Fruit fly (Drosophila melanogaster) whole organism, embryonic: ENCODE data around the gene MEP-1.

Experiments
- Abd-B ChIP-seq: fragments of 200-800 bp; sonication (Bioruptor generic); optimal IDR thresholded peaks from 2 replicates; lab custom pipeline; 2018; ENCODE audit warnings: missing biosample characterization, mild to moderate bottlenecking, missing genetic modification characterization, moderate library complexity
- Aef1 ChIP-seq: fragments of 200-800 bp; sonication (Bioruptor generic); IDR thresholded peaks from 3 replicates; pipeline ENCODE4 v1.3.6; 2022; ENCODE audit warnings: missing biosample characterization, missing genetic modification characterization
- CG10543 ChIP-seq: fragments of 200-800 bp; sonication (Bioruptor generic); optimal IDR thresholded peaks from 3 replicates; lab custom pipeline; 2017; ENCODE audit warnings: missing biosample characterization, mild to moderate bottlenecking, missing genetic modification characterization, moderate library complexity
- CG12942 ChIP-seq: fragments of 200-800 bp; sonication (Bioruptor generic); optimal IDR thresholded peaks from 3 replicates; lab custom pipeline; 2016; ENCODE audit warnings: missing biosample characterization, missing genetic modification characterization
- CG1529 ChIP-seq: fragments of 200-800 bp; sonication (Bioruptor generic); optimal IDR thresholded peaks from 3 replicates; lab custom pipeline; 2018; ENCODE audit warnings: missing biosample characterization, missing genetic modification characterization
- CG15479 ChIP-seq: fragments of 200-800 bp; sonication (Bioruptor generic); optimal IDR thresholded peaks from 3 replicates; lab custom pipeline; 2019; ENCODE audit warnings: missing biosample characterization, mild to moderate bottlenecking, missing genetic modification characterization, moderate library complexity
- CG15514 ChIP-seq: fragments of 200-800 bp; sonication (Bioruptor generic); optimal IDR thresholded peaks from 3 replicates; lab custom pipeline; 2017; ENCODE audit warnings: missing biosample characterization, missing genetic modification characterization, mild to moderate bottlenecking, moderate library complexity, missing genetic modification reagents
- CG15601 ChIP-seq: fragments of 200-800 bp; sonication (Bioruptor generic); optimal IDR thresholded peaks from 3 replicates; lab custom pipeline; 2019; ENCODE audit warnings: missing biosample characterization, mild to moderate bottlenecking, missing genetic modification characterization, moderate library complexity
- CG3163 ChIP-seq: fragments of 200-800 bp; sonication (Bioruptor generic); optimal IDR thresholded peaks from 3 replicates; lab custom pipeline; 2016; ENCODE audit warnings: missing biosample characterization, missing genetic modification characterization
- CG4328 ChIP-seq: fragments of 200-800 bp; sonication (Bioruptor generic); optimal IDR thresholded peaks from 3 replicates; lab custom pipeline; 2017; ENCODE audit warnings: missing biosample characterization, missing genetic modification reagents, missing genetic modification characterization
- CG4707 ChIP-seq: fragments of 200-800 bp; sonication (Bioruptor generic); optimal IDR thresholded peaks from 2 replicates; lab custom pipeline; 2018; ENCODE audit warnings: missing biosample characterization, mild to moderate bottlenecking, missing genetic modification characterization, moderate library complexity
- CG6689 ChIP-seq: fragments of 200-800 bp; sonication (Bioruptor generic); IDR thresholded peaks from 2 replicates; pipeline ENCODE4 v1.3.6; 2022; ENCODE audit warnings: missing biosample characterization, missing genetic modification characterization
- CG7372 ChIP-seq: fragments of 200-800 bp; sonication (Bioruptor generic); IDR thresholded peaks from 2 replicates; pipeline ENCODE4 v1.3.6; 2022; ENCODE audit warnings: missing biosample characterization, missing genetic modification characterization
- CG7839 ChIP-seq: fragments of 200-800 bp; sonication (Bioruptor generic); optimal IDR thresholded peaks from 3 replicates; lab custom pipeline; 2018; ENCODE audit warnings: missing biosample characterization, mild to moderate bottlenecking, missing genetic modification characterization, moderate library complexity
- CG8281 ChIP-seq: fragments of 200-800 bp; sonication (Bioruptor generic); optimal IDR thresholded peaks from 2 replicates; lab custom pipeline; 2018; ENCODE audit warnings: missing biosample characterization, mild to moderate bottlenecking, missing genetic modification characterization, moderate library complexity
- CHES-1-like ChIP-seq: fragments of 200-800 bp; sonication (Bioruptor generic); optimal IDR thresholded peaks from 2 replicates; lab custom pipeline; 2016; ENCODE audit warnings: missing biosample characterization, missing genetic modification characterization
- CTCF ChIP-seq: fragments of 200-800 bp; sonication (Bioruptor generic); optimal IDR thresholded peaks from 2 replicates; lab custom pipeline; 2017; ENCODE audit warnings: missing biosample characterization, mild to moderate bottlenecking, missing genetic modification characterization, moderate library complexity
- D19A ChIP-seq: fragments of 200-800 bp; optimal IDR thresholded peaks from 3 replicates; lab custom pipeline; 2019; ENCODE audit warnings: missing biosample characterization, mild to moderate bottlenecking, missing genetic modification characterization, moderate library complexity
- D19B ChIP-seq: fragments of 200-800 bp; sonication (Bioruptor generic); optimal IDR thresholded peaks from 2 replicates; lab custom pipeline; 2017; ENCODE audit warnings: missing biosample characterization, mild to moderate bottlenecking, missing genetic modification characterization
- Drgx ChIP-seq: fragments of 200-800 bp; sonication (Bioruptor generic); IDR thresholded peaks from 2 replicates; pipeline ENCODE4 v1.3.6; 2022; ENCODE audit warnings: missing biosample characterization, missing genetic modification characterization
- Ets97D ChIP-seq: fragments of 200-800 bp; sonication (Bioruptor generic); optimal IDR thresholded peaks from 3 replicates; lab custom pipeline; 2016; ENCODE audit warnings: missing biosample characterization, missing genetic modification characterization
- Hey ChIP-seq: fragments of 200-800 bp; sonication (Bioruptor generic); optimal IDR thresholded peaks from 3 replicates; lab custom pipeline; 2018; ENCODE audit warnings: missing biosample characterization, mild to moderate bottlenecking, missing genetic modification characterization
- Kr ChIP-seq: fragments of 200-800 bp; sonication (Bioruptor generic); optimal IDR thresholded peaks from 2 replicates; lab custom pipeline; 2017; ENCODE audit warnings: missing biosample characterization, mild to moderate bottlenecking, missing genetic modification characterization
- MESR4 ChIP-seq: fragments of 200-800 bp; sonication (Bioruptor generic); optimal IDR thresholded peaks from 2 replicates; lab custom pipeline; 2018; ENCODE audit warnings: missing biosample characterization, mild to moderate bottlenecking, missing genetic modification characterization, moderate library complexity
- Rfx ChIP-seq: fragments of 200-800 bp; sonication (Bioruptor generic); IDR thresholded peaks from 2 replicates; pipeline ENCODE4 v1.3.6; 2022; ENCODE audit warnings: missing biosample characterization, missing genetic modification characterization
- ash1 ChIP-seq: fragments of 200-800 bp; sonication (Bioruptor generic); optimal IDR thresholded peaks from 2 replicates; lab custom pipeline; 2018; ENCODE audit warnings: missing biosample characterization, mild to moderate bottlenecking, missing genetic modification characterization
- cato ChIP-seq: fragments of 200-800 bp; sonication (Bioruptor generic); optimal IDR thresholded peaks from 2 replicates; lab custom pipeline; 2016; ENCODE audit warnings: missing biosample characterization, missing genetic modification characterization, borderline replicate concordance
- cg ChIP-seq: fragments of 200-800 bp; sonication (Bioruptor generic); optimal IDR thresholded peaks from 3 replicates; lab custom pipeline; 2019; ENCODE audit warnings: missing biosample characterization, mild to moderate bottlenecking, missing genetic modification characterization, moderate library complexity
- eyg ChIP-seq: fragments of 200-800 bp; sonication (Bioruptor generic); optimal IDR thresholded peaks from 3 replicates; lab custom pipeline; 2016; ENCODE audit warnings: missing biosample characterization, missing genetic modification characterization
- grau ChIP-seq: fragments of 200-800 bp; optimal IDR thresholded peaks from 3 replicates; lab custom pipeline; 2019; ENCODE audit warnings: missing biosample characterization, mild to moderate bottlenecking, missing genetic modification characterization, moderate library complexity
- inv ChIP-seq: fragments of 200-800 bp; sonication (Bioruptor generic); IDR thresholded peaks from 2 replicates; pipeline ENCODE4 v1.3.6; 2022; ENCODE audit warnings: missing biosample characterization, missing genetic modification characterization; ENCODE audit not compliant: partially characterized antibody
- jumu ChIP-seq: fragments of 200-800 bp; sonication (Bioruptor generic); optimal IDR thresholded peaks from 3 replicates; lab custom pipeline; 2016; ENCODE audit warnings: missing biosample characterization, missing genetic modification characterization
- kah ChIP-seq: fragments of 200-800 bp; sonication (Bioruptor generic); optimal IDR thresholded peaks from 2 replicates; lab custom pipeline; 2018; ENCODE audit warnings: missing biosample characterization, mild to moderate bottlenecking, missing genetic modification characterization
- mld ChIP-seq: fragments of 200-800 bp; sonication (Bioruptor generic); IDR thresholded peaks from 3 replicates; pipeline ENCODE4 v1.3.6; 2022; ENCODE audit warnings: missing biosample characterization, missing genetic modification characterization; ENCODE audit not compliant: partially characterized antibody
- phol ChIP-seq: fragments of 200-800 bp; sonication (Bioruptor generic); optimal IDR thresholded peaks from 3 replicates; lab custom pipeline; 2018; ENCODE audit warnings: missing biosample characterization, mild to moderate bottlenecking, missing genetic modification characterization, moderate library complexity
- prd ChIP-seq, 3 experiments: fragments of >200 bp in 2 of 3; fragments of 200-800 bp in 1 of 3; sonication (Bioruptor generic) in 1 of 3; optimal IDR thresholded peaks in 2 of 3; IDR thresholded peaks in 1 of 3; 2 replicates in 2 of 3; 3 replicates in 1 of 3; pipeline versions ENCODE4 v1.3.6 to Lab custom; 2017 to 2022; ENCODE audit warnings: missing biosample characterization in 1 of 3, missing genetic modification characterization in 1 of 3
- ro ChIP-seq: fragments of 200-800 bp; sonication (Bioruptor generic); IDR thresholded peaks from 2 replicates; pipeline ENCODE4 v1.3.6; 2022; ENCODE audit warnings: missing biosample characterization, missing genetic modification characterization
- row ChIP-seq: fragments of 200-800 bp; sonication (Bioruptor generic); IDR thresholded peaks from 3 replicates; pipeline ENCODE4 v1.3.6; 2022; ENCODE audit warnings: missing biosample characterization, missing genetic modification characterization
- schlank ChIP-seq: fragments of 200-800 bp; sonication (Bioruptor generic); optimal IDR thresholded peaks from 2 replicates; lab custom pipeline; 2018; ENCODE audit warnings: missing biosample characterization, mild to moderate bottlenecking, missing genetic modification characterization
- sens ChIP-seq: fragments of 200-800 bp; sonication (Bioruptor generic); peaks from one replicate; lab custom pipeline; 2016; ENCODE audit warnings: missing biosample characterization, missing genetic modification characterization
- sob ChIP-seq: fragments of 200-800 bp; sonication (Bioruptor generic); IDR thresholded peaks from 2 replicates; pipeline ENCODE4 v1.3.6; 2022; ENCODE audit warnings: missing biosample characterization, missing genetic modification characterization
- trh ChIP-seq: fragments of 200-800 bp; sonication (Bioruptor generic); optimal IDR thresholded peaks from 2 replicates; lab custom pipeline; 2016; ENCODE audit warnings: missing biosample characterization, missing genetic modification characterization
- ttk ChIP-seq: fragments of 200-800 bp; sonication (Bioruptor generic); IDR thresholded peaks from 2 replicates; pipeline ENCODE4 v2.1.2; 2022; ENCODE audit warnings: missing biosample characterization, missing genetic modification characterization
- unc-4 ChIP-seq: fragments of 200-800 bp; sonication (Bioruptor generic); IDR thresholded peaks from 2 replicates; pipeline ENCODE4 v1.3.6; 2022; ENCODE audit warnings: missing biosample characterization, missing genetic modification characterization; ENCODE audit not compliant: partially characterized antibody
- vvl ChIP-seq: fragments of 200-800 bp; sonication (Bioruptor generic); IDR thresholded peaks from 2 replicates; pipeline ENCODE4 v1.3.6; 2022; ENCODE audit warnings: missing biosample characterization, missing genetic modification characterization

The MEP-1 gene

DNA sequence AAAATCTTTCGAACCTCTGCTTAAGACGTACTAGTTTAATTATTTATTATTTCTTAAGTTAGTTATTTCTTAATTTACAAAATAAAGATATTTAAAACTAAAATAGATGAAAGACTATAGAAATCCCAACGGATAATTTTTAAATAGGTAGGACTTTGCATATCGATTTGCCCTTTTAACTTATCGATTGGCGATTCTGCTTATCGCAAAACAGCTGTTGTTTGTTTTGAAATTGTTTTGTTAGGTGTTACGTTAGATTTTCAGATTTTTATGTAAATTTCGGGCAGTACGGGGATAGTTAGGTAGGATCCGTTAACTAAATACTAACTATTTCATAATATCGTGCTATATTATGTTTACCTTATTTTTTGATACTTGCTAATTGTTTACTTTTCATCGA is 31.4 kb upstream of the MEP-1 start, which contains the start of gene CG16986 (continued):
- TF ChIP-seq CG6689 (GFP tag; lab: Robert Waterston, UW) = no peak
- no peak for TF ChIP-seq CG12942 (GFP tag; lab: Kevin White, UChicago)
- TF ChIP-seq unc-4 = peak; percentile 37; the same call in 1 of the 2 replicates
- no peak for TF ChIP-seq ttk
- no peak for TF ChIP-seq Kr
- no peak for TF ChIP-seq schlank (tag; lab: Kevin White, UChicago)
- no peak for TF ChIP-seq eyg (GFP tag; lab: Kevin White, UChicago)
- no peak for TF ChIP-seq CG1529
- no peak for TF ChIP-seq prd (optimal IDR thresholded peaks at IDR 0.05; lab: Kevin White, UChicago)
- no peak for TF ChIP-seq prd (GFP tag; IDR thresholded peaks at IDR 0.05; lab: Robert Waterston, UW)
- TF ChIP-seq vvl (GFP tag; lab: Robert Waterston, UW) = no peak

DNA sequence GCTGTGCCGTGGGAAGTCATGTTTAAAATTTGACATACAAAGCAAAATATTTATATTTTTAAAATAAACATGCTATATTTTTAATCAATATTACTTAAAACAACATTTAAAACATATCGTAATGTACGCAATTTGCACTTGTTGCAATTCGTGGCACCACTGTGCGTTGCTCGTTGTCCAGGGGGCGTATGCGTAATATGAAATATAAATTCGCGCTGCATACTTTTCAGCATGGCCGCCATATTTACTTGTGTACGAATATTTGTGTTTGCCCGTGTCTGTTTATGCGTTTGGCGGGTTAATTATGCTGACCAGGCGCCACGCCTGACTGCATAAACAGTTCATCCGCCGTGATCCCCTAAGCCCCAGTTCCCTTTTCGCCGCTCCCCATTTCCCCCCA is 22.7 kb upstream of the MEP-1 start:
- TF ChIP-seq trh (no peak), kah (no peak), CTCF (GFP tag; lab: Kevin White, UChicago) (peak; percentile 51), CG7839 (no peak), CG15601 (tag; lab: Kevin White, UChicago) (no peak), grau (no peak), phol (peak; percentile 43), CG7372 (GFP tag; lab: Robert Waterston, UW) (peak; percentile 82), sens (GFP tag; lab: Kevin White, UChicago) (peak; percentile 62), CG8281 (tag; lab: Kevin White, UChicago) (no peak)

- TF ChIP-seq cato = no peak
- peak; percentile 15 for TF ChIP-seq D19B
- no peak for TF ChIP-seq CG4328 (GFP tag; lab: Kevin White, UChicago)
- peak; percentile 39; the same call in 1 of the 3 replicates for TF ChIP-seq row (GFP tag; lab: Robert Waterston, UW)
- peak; percentile 27; the same call in 1 of the 2 replicates for TF ChIP-seq Drgx (GFP tag; lab: Robert Waterston, UW)
Measured at dm6 chr3L:2614222-2614621, 17.3 kb upstream of the MEP-1 start.

DNA sequence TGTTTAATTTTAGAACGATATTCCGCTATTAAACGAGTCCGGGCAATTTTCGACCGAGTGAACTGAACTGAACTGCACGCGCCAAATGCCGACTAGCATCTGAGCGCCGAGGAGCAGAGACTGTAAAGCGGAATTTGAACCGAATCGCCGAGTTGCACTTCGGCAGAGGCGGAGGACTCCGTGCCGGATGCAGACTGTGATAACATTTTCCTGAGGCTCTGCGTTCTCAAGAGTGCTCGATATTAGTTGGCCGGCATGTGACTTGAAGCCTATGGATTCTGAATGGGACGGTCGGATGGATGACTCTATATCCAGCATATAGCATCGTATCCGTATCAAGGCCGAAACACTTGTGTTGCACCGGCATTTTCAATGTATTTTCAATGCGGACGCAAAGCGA is 1.6 kb upstream of the MEP-1 start, which contains the start of gene Pxn:
TSS of gene Pxn (minus strand) at position 101 of the 400 bp plus-strand sequence.
- TF ChIP-seq ro (GFP tag; lab: Robert Waterston, UW) (0 out of 2 replicates have a peak, but pooled peaks have one; percentile 22), sob (GFP tag; lab: Robert Waterston, UW) (0 out of 2 replicates have a peak, but pooled peaks have one; percentile 6), CG10543 (GFP tag; lab: Kevin White, UChicago) (no peak), CG15479 (peak; percentile 7), mld (0 out of 3 replicates have a peak, but pooled peaks have one; percentile 22), CG15514 (GFP tag; lab: Kevin White, UChicago) (no peak)

DNA sequence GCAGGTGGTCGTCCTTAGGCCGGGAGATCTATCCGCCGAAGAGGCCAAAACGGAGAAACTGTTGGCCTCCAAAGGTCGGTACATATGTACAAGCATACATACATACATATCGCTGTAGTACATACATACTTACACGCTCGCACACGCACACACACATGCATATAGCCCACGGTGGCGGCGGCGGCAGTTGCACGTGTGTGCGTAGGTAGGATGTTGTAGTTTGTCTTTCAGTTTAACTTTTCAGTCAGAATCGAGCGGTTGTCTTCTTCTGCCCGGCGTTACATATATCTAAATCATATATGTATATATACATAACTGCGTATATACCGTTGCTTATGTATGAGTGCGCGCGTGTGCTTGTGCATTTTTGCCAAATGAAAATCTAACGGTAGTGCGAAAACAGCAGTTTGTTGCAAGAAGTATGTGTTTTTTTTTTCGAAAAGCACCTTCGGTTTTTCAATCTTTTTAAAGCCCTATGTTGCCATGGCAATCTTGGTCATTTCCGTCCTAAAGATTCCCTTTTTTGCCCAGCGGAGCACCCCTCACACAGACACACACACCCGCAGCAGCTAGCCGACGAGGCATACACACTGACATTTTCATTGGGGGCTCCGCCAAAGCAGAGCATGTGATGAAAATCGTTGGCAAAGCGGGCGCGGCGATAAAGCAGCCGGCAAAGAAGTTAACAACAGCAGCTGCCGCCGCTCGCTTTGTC is 690 bp downstream of the MEP-1 start:
- TF ChIP-seq cg (peak; percentile 88), CG3163 (peak; percentile 14), inv (0 out of 2 replicates have a peak, but pooled peaks have one; percentile 8), Rfx (GFP tag; lab: Robert Waterston, UW) (no peak; the same call in 1 of the 2 replicates), jumu (GFP tag; lab: Kevin White, UChicago) (peak; percentile 1), Hey (no peak), Ets97D (peak; percentile 14), MESR4 (peak; percentile 94), Abd-B (GFP tag; lab: Kevin White, UChicago) (no peak), ash1 (GFP tag; lab: Kevin White, UChicago) (no peak), CHES-1-like (GFP tag; lab: Kevin White, UChicago) (peak; percentile 11), D19A (peak; percentile 93), Aef1 (no peak), CG4707 (GFP tag; lab: Kevin White, UChicago) (no peak)
